Worm (Caenorhabditis elegans) whole organism, mixed stage, embryonic: ENCODE data around the gene K02E11.7.

ENCODE experiments used
- bed-3 ChIP-seq: fragments of 200-800 bp; sonication (Bioruptor generic); optimal IDR thresholded peaks from 3 replicates; lab custom pipeline; 2018; ENCODE audit warnings: mild to moderate bottlenecking, missing genetic modification characterization, moderate library complexity, missing compliant biosample characterization
- blmp-1 ChIP-seq: fragments of 150-350 bp; optimal IDR thresholded peaks from 2 replicates; lab custom pipeline; 2014; ENCODE audit warnings: missing biosample characterization, missing genetic modification characterization
- ceh-83 ChIP-seq: fragments of 200-800 bp; sonication (Bioruptor generic); optimal IDR thresholded peaks from 2 replicates; lab custom pipeline; 2018; ENCODE audit warnings: mild to moderate bottlenecking, missing genetic modification characterization, missing compliant biosample characterization
- flh-1 ChIP-seq: fragments of 200-800 bp; sonication (Bioruptor generic); optimal IDR thresholded peaks from 2 replicates; lab custom pipeline; 2018; ENCODE audit warnings: mild to moderate bottlenecking, missing genetic modification characterization, moderate library complexity, missing compliant biosample characterization
- nhr-12 ChIP-seq: fragments of 150-350 bp; optimal IDR thresholded peaks from 2 replicates; lab custom pipeline; 2014; ENCODE audit warnings: missing biosample characterization, missing genetic modification characterization
- nhr-237 ChIP-seq: fragments of 150-350 bp; optimal IDR thresholded peaks from 2 replicates; lab custom pipeline; 2014; ENCODE audit warnings: missing biosample characterization, missing genetic modification characterization
- nhr-76 ChIP-seq: sonication (generic microtip); optimal IDR thresholded peaks from 2 replicates; lab custom pipeline; 2017; ENCODE audit warnings: missing biosample characterization, missing genetic modification characterization
- pha-4 ChIP-seq: fragments of 150-350 bp; optimal IDR thresholded peaks from 2 replicates; lab custom pipeline; 2018; ENCODE audit warnings: missing biosample characterization, missing genetic modification reagents, missing genetic modification characterization
- sptf-1 ChIP-seq: sonication (generic microtip); optimal IDR thresholded peaks from 2 replicates; lab custom pipeline; 2017; ENCODE audit warnings: mild to moderate bottlenecking, missing genetic modification characterization, moderate library complexity, missing compliant biosample characterization
- tbx-8 ChIP-seq: fragments of 200-800 bp; sonication (Bioruptor generic); optimal IDR thresholded peaks from 2 replicates; lab custom pipeline; 2018; ENCODE audit warnings: mild to moderate bottlenecking, missing genetic modification characterization, moderate library complexity, missing compliant biosample characterization
- unc-39 ChIP-seq: fragments of 150-350 bp; optimal IDR thresholded peaks from 2 replicates; lab custom pipeline; 2014; ENCODE audit warnings: missing biosample characterization, missing genetic modification characterization
- unc-62 ChIP-seq: fragments of 150-350 bp; optimal IDR thresholded peaks from 2 replicates; lab custom pipeline; 2014; ENCODE audit warnings: missing biosample characterization, missing genetic modification reagents, missing genetic modification characterization

DNA sequence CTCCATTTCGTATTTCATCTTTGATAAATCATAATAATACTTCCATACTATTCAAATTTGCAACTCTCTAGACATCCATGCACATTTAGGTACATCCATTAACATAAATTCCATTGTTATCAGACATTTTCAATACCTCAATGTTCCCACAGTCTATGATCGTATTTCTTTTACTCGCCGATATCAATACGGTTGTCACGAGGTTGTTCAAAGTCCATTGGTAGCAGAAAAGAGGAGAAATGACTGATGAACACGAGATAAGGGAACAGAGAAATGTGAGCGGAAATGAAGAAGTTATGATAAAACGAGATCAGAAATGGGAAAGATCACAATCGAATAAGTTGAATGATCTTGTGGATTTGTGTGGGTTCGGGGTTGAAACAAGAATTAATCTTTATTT is 41.3 kb downstream of the K02E11.7 start:
- TF ChIP-seq unc-62 (no peak), bed-3 (no peak), nhr-76 (tag; lab: Kevin White, UChicago) (no peak), nhr-12 (no peak), ceh-83 (GFP tag; lab: Kevin White, UChicago) (no peak), flh-1 (GFP tag; lab: Kevin White, UChicago) (no peak), sptf-1 (tag; lab: Kevin White, UChicago) (no peak), unc-39 (tag; lab: Kevin White, UChicago) (no peak), blmp-1 (tag; lab: Kevin White, UChicago) (no peak), tbx-8 (GFP tag; lab: Kevin White, UChicago) (no peak), nhr-237 (tag; lab: Kevin White, UChicago) (no peak), pha-4 (no peak)
